Fruit fly (Drosophila melanogaster) whole organism, prepupa: ENCODE data around the gene Elal.

Source experiments
- CG10631 ChIP-seq: fragments of 200-800 bp; sonication (Bioruptor generic); optimal IDR thresholded peaks from 2 replicates; lab custom pipeline; 2016; ENCODE audit warnings: missing biosample characterization, missing genetic modification characterization
- CG10669 ChIP-seq: fragments of 200-800 bp; sonication (Bioruptor generic); optimal IDR thresholded peaks from 3 replicates; lab custom pipeline; 2018; ENCODE audit warnings: missing biosample characterization, mild to moderate bottlenecking, missing genetic modification characterization, moderate library complexity
- CG11294 ChIP-seq: fragments of 200-800 bp; sonication (Bioruptor generic); IDR thresholded peaks from 2 replicates; pipeline ENCODE4 v1.3.6; 2022; ENCODE audit warnings: missing biosample characterization, missing genetic modification characterization
- CG11762 ChIP-seq: fragments of 200-800 bp; sonication (Bioruptor generic); optimal IDR thresholded peaks from 3 replicates; lab custom pipeline; 2016; ENCODE audit warnings: missing biosample characterization, missing genetic modification characterization; ENCODE audit not compliant: insufficient read depth
- CG15336 ChIP-seq: fragments of 200-800 bp; sonication (Bioruptor generic); IDR thresholded peaks from 2 replicates; pipeline ENCODE4 v1.3.6; 2022; ENCODE audit warnings: missing biosample characterization, missing genetic modification characterization
- CG1621 ChIP-seq: fragments of 200-800 bp; sonication (Bioruptor generic); optimal IDR thresholded peaks from 3 replicates; lab custom pipeline; 2018; ENCODE audit warnings: missing biosample characterization, mild to moderate bottlenecking, missing genetic modification characterization
- CG3032 ChIP-seq: fragments of 200-800 bp; optimal IDR thresholded peaks from 2 replicates; lab custom pipeline; 2019; ENCODE audit warnings: missing biosample characterization, mild to moderate bottlenecking, missing genetic modification characterization, moderate library complexity
- CG31627 ChIP-seq: fragments of 200-800 bp; sonication (Bioruptor generic); optimal IDR thresholded peaks from 3 replicates; lab custom pipeline; 2016; ENCODE audit warnings: missing biosample characterization, missing genetic modification characterization
- CG4318 ChIP-seq: fragments of 200-800 bp; sonication (Bioruptor generic); optimal IDR thresholded peaks from 3 replicates; lab custom pipeline; 2017; ENCODE audit warnings: missing biosample characterization, mild to moderate bottlenecking, missing genetic modification characterization
- CG6163 ChIP-seq: fragments of 200-800 bp; sonication (Bioruptor generic); IDR thresholded peaks from 3 replicates; pipeline ENCODE4 v1.3.6; 2022; ENCODE audit warnings: missing biosample characterization, missing genetic modification characterization
- CG6276 ChIP-seq: fragments of 200-800 bp; sonication (Bioruptor generic); optimal IDR thresholded peaks from 2 replicates; lab custom pipeline; 2017; ENCODE audit warnings: missing biosample characterization, mild to moderate bottlenecking, missing genetic modification characterization
- CG6792 ChIP-seq: fragments of 200-800 bp; sonication (Bioruptor generic); optimal IDR thresholded peaks from 3 replicates; lab custom pipeline; 2016; ENCODE audit warnings: missing biosample characterization, missing genetic modification characterization
- CG6808 ChIP-seq: fragments of 200-800 bp; sonication (Bioruptor generic); optimal IDR thresholded peaks from 3 replicates; lab custom pipeline; 2017; ENCODE audit warnings: missing biosample characterization, missing genetic modification characterization, mild to moderate bottlenecking, moderate library complexity, missing genetic modification reagents
- CG6854 ChIP-seq: fragments of 200-800 bp; sonication (Bioruptor generic); optimal IDR thresholded peaks from 2 replicates; lab custom pipeline; 2017; ENCODE audit warnings: missing biosample characterization, mild to moderate bottlenecking, missing genetic modification characterization
- CG8119 ChIP-seq: fragments of 200-800 bp; sonication (Bioruptor generic); IDR thresholded peaks from 3 replicates; pipeline ENCODE4 v1.3.6; 2022; ENCODE audit warnings: missing biosample characterization, missing genetic modification characterization
- CG8319 ChIP-seq: fragments of 200-800 bp; sonication (Bioruptor generic); optimal IDR thresholded peaks from 3 replicates; lab custom pipeline; 2016; ENCODE audit warnings: missing biosample characterization, missing genetic modification characterization
- CG8632 ChIP-seq: fragments of 200-800 bp; sonication (Bioruptor generic); optimal IDR thresholded peaks from 3 replicates; lab custom pipeline; 2016; ENCODE audit warnings: missing biosample characterization, missing genetic modification characterization
- CG9139 ChIP-seq: fragments of 200-800 bp; sonication (Bioruptor generic); optimal IDR thresholded peaks from 3 replicates; lab custom pipeline; 2017; ENCODE audit warnings: missing biosample characterization, mild to moderate bottlenecking, missing genetic modification characterization
- Eip75B ChIP-seq: fragments of 200-800 bp; sonication (Bioruptor generic); optimal IDR thresholded peaks from 3 replicates; lab custom pipeline; 2016; ENCODE audit warnings: missing biosample characterization, missing genetic modification characterization
- Eip78C ChIP-seq: fragments of 200-800 bp; sonication (Bioruptor generic); peaks from one replicate; lab custom pipeline; 2016; ENCODE audit warnings: missing biosample characterization, missing genetic modification characterization
- Eip93F ChIP-seq: fragments of 200-800 bp; sonication (Bioruptor generic); optimal IDR thresholded peaks from 2 replicates; lab custom pipeline; 2016; ENCODE audit warnings: missing biosample characterization, mild to moderate bottlenecking, missing genetic modification characterization
- Ets21C ChIP-seq: fragments of 200-800 bp; sonication (Bioruptor generic); optimal IDR thresholded peaks from 3 replicates; lab custom pipeline; 2016; ENCODE audit warnings: missing biosample characterization, missing genetic modification characterization
- Ets96B ChIP-seq: fragments of 200-800 bp; optimal IDR thresholded peaks from 2 replicates; lab custom pipeline; 2019; ENCODE audit warnings: missing biosample characterization, mild to moderate bottlenecking, missing genetic modification characterization, moderate library complexity
- Gug ChIP-seq: fragments of 200-800 bp; sonication (Bioruptor generic); IDR thresholded peaks from 2 replicates; pipeline ENCODE4 v1.3.6; 2022; ENCODE audit warnings: missing biosample characterization, missing genetic modification characterization
- Hr38 ChIP-seq: sonication (Bioruptor generic); optimal IDR thresholded peaks from 2 replicates; lab custom pipeline; 2016; ENCODE audit warnings: missing biosample characterization, missing genetic modification characterization
- Hr39 ChIP-seq: fragments of 200-800 bp; sonication (Bioruptor generic); optimal IDR thresholded peaks from 2 replicates; lab custom pipeline; 2016; ENCODE audit warnings: missing biosample characterization, missing genetic modification characterization
- Lpt ChIP-seq: fragments of 200-800 bp; sonication (Bioruptor generic); optimal IDR thresholded peaks from 3 replicates; lab custom pipeline; 2016; ENCODE audit warnings: missing biosample characterization, missing genetic modification characterization
- Met ChIP-seq: fragments of 200-800 bp; sonication (Bioruptor generic); optimal IDR thresholded peaks from 3 replicates; lab custom pipeline; 2016; ENCODE audit warnings: missing biosample characterization, missing genetic modification characterization
- Smox ChIP-seq: fragments of 200-800 bp; sonication (Bioruptor generic); optimal IDR thresholded peaks from 3 replicates; lab custom pipeline; 2016; ENCODE audit warnings: missing biosample characterization, missing genetic modification characterization
- Sox14 ChIP-seq: fragments of 200-800 bp; sonication (Bioruptor generic); optimal IDR thresholded peaks from 3 replicates; lab custom pipeline; 2016; ENCODE audit warnings: missing biosample characterization, missing genetic modification characterization
- achi ChIP-seq: fragments of 200-800 bp; sonication (Bioruptor generic); optimal IDR thresholded peaks from 3 replicates; lab custom pipeline; 2016; ENCODE audit warnings: missing biosample characterization, missing genetic modification characterization
- acj6 ChIP-seq: fragments of 200-800 bp; sonication (Bioruptor generic); optimal IDR thresholded peaks from 3 replicates; lab custom pipeline; 2016; ENCODE audit warnings: missing biosample characterization, missing genetic modification characterization
- cyc ChIP-seq: fragments of 200-800 bp; sonication (Bioruptor generic); optimal IDR thresholded peaks from 3 replicates; lab custom pipeline; 2016; ENCODE audit warnings: missing biosample characterization, missing genetic modification characterization
- dac ChIP-seq: fragments of 200-800 bp; sonication (Bioruptor generic); optimal IDR thresholded peaks from 2 replicates; lab custom pipeline; 2017; ENCODE audit warnings: missing biosample characterization, mild to moderate bottlenecking, missing genetic modification characterization
- dsx ChIP-seq: fragments of 200-800 bp; optimal IDR thresholded peaks from 3 replicates; lab custom pipeline; 2019; ENCODE audit warnings: missing biosample characterization, mild to moderate bottlenecking, missing genetic modification characterization, moderate library complexity; ENCODE audit not compliant: poor library complexity, severe bottlenecking
- eg ChIP-seq: fragments of 200-800 bp; sonication (Bioruptor generic); IDR thresholded peaks from 3 replicates; pipeline ENCODE4 v1.3.6; 2022; ENCODE audit warnings: missing biosample characterization, missing genetic modification characterization
- esn ChIP-seq: fragments of 200-800 bp; sonication (Bioruptor generic); optimal IDR thresholded peaks from 2 replicates; lab custom pipeline; 2016; ENCODE audit warnings: missing biosample characterization, mild to moderate bottlenecking, missing genetic modification characterization, moderate library complexity
- fd85E ChIP-seq: fragments of 200-800 bp; sonication (Bioruptor generic); optimal IDR thresholded peaks from 3 replicates; lab custom pipeline; 2016; ENCODE audit warnings: missing biosample characterization, missing genetic modification characterization
- fkh ChIP-seq: fragments of 200-800 bp; sonication (Bioruptor generic); optimal IDR thresholded peaks from 3 replicates; lab custom pipeline; 2017; ENCODE audit warnings: missing biosample characterization, mild to moderate bottlenecking, missing genetic modification characterization, moderate library complexity
- lz ChIP-seq: fragments of 200-800 bp; sonication (Bioruptor generic); optimal IDR thresholded peaks from 3 replicates; lab custom pipeline; 2016; ENCODE audit warnings: missing biosample characterization, missing genetic modification characterization
- pdm3 ChIP-seq: fragments of 200-800 bp; sonication (Bioruptor generic); optimal IDR thresholded peaks from 3 replicates; lab custom pipeline; 2016; ENCODE audit warnings: missing biosample characterization, missing genetic modification characterization
- salr ChIP-seq, 2 experiments: fragments of 200-800 bp; sonication (Bioruptor generic); optimal IDR thresholded peaks; 3 replicates each; lab custom pipeline; 2016 to 2018; ENCODE audit warnings: missing biosample characterization in 2 of 2, missing genetic modification characterization in 2 of 2, mild to moderate bottlenecking in 1 of 2
- spab ChIP-seq: fragments of 200-800 bp; sonication (Bioruptor generic); optimal IDR thresholded peaks from 2 replicates; lab custom pipeline; 2017; ENCODE audit warnings: missing biosample characterization, mild to moderate bottlenecking, missing genetic modification characterization, missing genetic modification reagents
- ss ChIP-seq, 2 experiments: fragments of 200-800 bp; sonication (Bioruptor generic); optimal IDR thresholded peaks; 2 replicates in 1 of 2; 3 replicates in 1 of 2; lab custom pipeline; 2017 to 2018; ENCODE audit warnings: mild to moderate bottlenecking in 2 of 2, missing biosample characterization in 2 of 2, missing genetic modification characterization in 2 of 2, moderate library complexity in 1 of 2
- svp ChIP-seq: fragments of 200-800 bp; sonication (Bioruptor generic); peaks from one replicate; lab custom pipeline; 2016; ENCODE audit warnings: missing biosample characterization, missing genetic modification characterization
- topi ChIP-seq: fragments of 200-800 bp; sonication (Bioruptor generic); optimal IDR thresholded peaks from 3 replicates; lab custom pipeline; 2016; ENCODE audit warnings: missing biosample characterization, missing genetic modification characterization
- vri ChIP-seq: fragments of 200-800 bp; sonication (Bioruptor generic); optimal IDR thresholded peaks from 3 replicates; lab custom pipeline; 2016; ENCODE audit warnings: missing biosample characterization, mild to moderate bottlenecking, missing genetic modification characterization

The Elal gene

dm6 chr3R:24900816-24901215 lies 35.7 kb downstream of the Elal start, which contains the start of gene CG10845:
Gene CG10845 (plus strand): TSS chr3R:24901116.
- no peak for TF ChIP-seq salr (GFP tag; optimal IDR thresholded peaks at IDR 0.05; lab: Kevin White, UChicago)
- no peak for TF ChIP-seq Met (GFP tag; lab: Kevin White, UChicago)
- no peak for TF ChIP-seq CG4318 (GFP tag; lab: Kevin White, UChicago)
- no peak for TF ChIP-seq Eip78C (GFP tag; lab: Kevin White, UChicago)
- no peak for TF ChIP-seq ss (GFP tag; optimal IDR thresholded peaks at IDR 0.05; lab: Kevin White, UChicago)
- no peak for TF ChIP-seq Eip75B (GFP tag; lab: Kevin White, UChicago)
- TF ChIP-seq dac (GFP tag; lab: Kevin White, UChicago), result no peak
- no peak for TF ChIP-seq lz
- TF ChIP-seq CG8632 (GFP tag; lab: Kevin White, UChicago), result no peak
- no peak for TF ChIP-seq CG31627 (GFP tag; lab: Kevin White, UChicago)
- TF ChIP-seq achi (GFP tag; lab: Kevin White, UChicago), result no peak
- no peak for TF ChIP-seq Lpt (GFP tag; lab: Kevin White, UChicago)
- no peak for TF ChIP-seq cyc (GFP tag; lab: Kevin White, UChicago)

- TF ChIP-seq achi (GFP tag; lab: Kevin White, UChicago) (peak; percentile 74), pdm3 (peak; percentile 23), spab (GFP tag; lab: Kevin White, UChicago) (no peak), cyc (GFP tag; lab: Kevin White, UChicago) (peak; percentile 1), CG6808 (peak; percentile 41), CG11762 (GFP tag; lab: Kevin White, UChicago) (peak; percentile 69), Eip78C (GFP tag; lab: Kevin White, UChicago) (peak; percentile 88), vri (GFP tag; lab: Kevin White, UChicago) (no peak), esn (no peak), CG8319 (GFP tag; lab: Kevin White, UChicago) (no peak), dac (GFP tag; lab: Kevin White, UChicago) (peak; percentile 18), CG11294 (GFP tag; lab: Robert Waterston, UW) (no peak), CG6163 (GFP tag; lab: Robert Waterston, UW) (0 out of 3 replicates have a peak, but pooled peaks have one; percentile 6), CG31627 (GFP tag; lab: Kevin White, UChicago) (no peak), dsx (GFP tag; lab: Kevin White, UChicago) (peak; percentile 12), Met (GFP tag; lab: Kevin White, UChicago) (peak; percentile 18), ss (GFP tag; optimal IDR thresholded peaks at IDR 0.05; lab: Kevin White, UChicago) (peak; percentile 35 to 56), acj6 (GFP tag; lab: Kevin White, UChicago) (peak; percentile 58), CG6854 (GFP tag; lab: Kevin White, UChicago) (no peak), CG10631 (peak; percentile 40), CG1621 (tag; lab: Kevin White, UChicago) (no peak), Ets96B (tag; lab: Kevin White, UChicago) (no peak), CG4318 (GFP tag; lab: Kevin White, UChicago) (peak; percentile 64), CG8119 (GFP tag; lab: Robert Waterston, UW) (peak; percentile 86), Lpt (GFP tag; lab: Kevin White, UChicago) (peak; percentile 36), svp (GFP tag; lab: Kevin White, UChicago) (peak; percentile 70), lz (no peak), Hr38 (GFP tag; lab: Kevin White, UChicago) (no peak), CG6276 (GFP tag; lab: Kevin White, UChicago) (peak; percentile 75), topi (GFP tag; lab: Kevin White, UChicago) (peak; percentile 12), eg (peak; percentile 31; the same call in 1 of the 3 replicates), Sox14 (GFP tag; lab: Kevin White, UChicago) (no peak), CG3032 (tag; lab: Kevin White, UChicago) (no peak), fkh (GFP tag; lab: Kevin White, UChicago) (no peak), CG8632 (GFP tag; lab: Kevin White, UChicago) (peak; percentile 66), Ets21C (GFP tag; lab: Kevin White, UChicago) (no peak), CG15336 (GFP tag; lab: Robert Waterston, UW) (peak; percentile 82), CG9139 (GFP tag; lab: Kevin White, UChicago) (no peak), CG6792 (GFP tag; lab: Kevin White, UChicago) (peak; percentile 34), Eip93F (GFP tag; lab: Kevin White, UChicago) (no peak), Smox (GFP tag; lab: Kevin White, UChicago) (peak; percentile 4), fd85E (GFP tag; lab: Kevin White, UChicago) (no peak), Gug (GFP tag; lab: Robert Waterston, UW) (no peak), CG10669 (no peak), Hr39 (GFP tag; lab: Kevin White, UChicago) (no peak)
These were observed 40.9 kb downstream of the Elal start, which contains the start of gene CG13643 for dm6 chr3R:24905959-24906634. Gene CG13643 (minus strand): TSS chr3R:24906004.
